Fruit fly (Drosophila melanogaster) whole organism, wandering third instar larva: Measurements from ENCODE around the gene CAH3.

Experiments
- Abd-B ChIP-seq: fragments of >200 bp; optimal IDR thresholded peaks from 2 replicates; lab custom pipeline; 2017; ENCODE audit warnings: missing biosample characterization, missing genetic modification characterization
- CG32264 ChIP-seq: fragments of 200-800 bp; sonication (Bioruptor generic); optimal IDR thresholded peaks from 2 replicates; lab custom pipeline; 2016; ENCODE audit warnings: missing biosample characterization, missing genetic modification characterization
- CG9705 ChIP-seq: fragments of 200-800 bp; sonication (Bioruptor generic); optimal IDR thresholded peaks from 2 replicates; lab custom pipeline; 2018; ENCODE audit warnings: missing biosample characterization, mild to moderate bottlenecking, missing genetic modification characterization
- CrebA ChIP-seq: fragments of 200-800 bp; sonication (Bioruptor generic); optimal IDR thresholded peaks from 2 replicates; lab custom pipeline; 2016; ENCODE audit warnings: missing biosample characterization, mild to moderate bottlenecking, missing genetic modification characterization, borderline replicate concordance
- Dfd ChIP-seq: fragments of >200 bp; optimal IDR thresholded peaks from 2 replicates; lab custom pipeline; 2017; ENCODE audit warnings: missing biosample characterization, missing genetic modification characterization
- Dif ChIP-seq: fragments of 200-275, 200-300 bp; sonication (Bioruptor generic); optimal IDR thresholded peaks from 2 replicates; lab custom pipeline; 2018; ENCODE audit warnings: missing biosample characterization, missing genetic modification characterization; ENCODE audit not compliant: partially characterized antibody
- GATAd ChIP-seq: sonication (Bioruptor generic); optimal IDR thresholded peaks from 2 replicates; lab custom pipeline; 2016; ENCODE audit warnings: missing biosample characterization, missing genetic modification characterization
- Hnf4 ChIP-seq: fragments of 200-800 bp; sonication (Bioruptor generic); optimal IDR thresholded peaks from 2 replicates; lab custom pipeline; 2016; ENCODE audit warnings: missing biosample characterization, mild to moderate bottlenecking, missing genetic modification characterization
- Hr78 ChIP-seq: fragments of >200 bp; optimal IDR thresholded peaks from 2 replicates; lab custom pipeline; 2017; ENCODE audit warnings: missing biosample characterization, missing genetic modification characterization
- Jra ChIP-seq: sonication (Bioruptor generic); optimal IDR thresholded peaks from 2 replicates; lab custom pipeline; 2016; ENCODE audit warnings: missing biosample characterization, missing genetic modification characterization
- Mio ChIP-seq: sonication (Bioruptor generic); optimal IDR thresholded peaks from 2 replicates; lab custom pipeline; 2016; ENCODE audit warnings: missing biosample characterization, missing genetic modification characterization
- Myc ChIP-seq: fragments of >200 bp; optimal IDR thresholded peaks from 2 replicates; lab custom pipeline; 2017
- N ChIP-seq: fragments of >200 bp; optimal IDR thresholded peaks from 2 replicates; lab custom pipeline; 2018; ENCODE audit warnings: missing biosample characterization, missing external identifiers, missing genetic modification characterization
- Rel ChIP-seq, 2 experiments: fragments of 200-800 bp; sonication (Bioruptor generic) in 1 of 2; optimal IDR thresholded peaks; 2 replicates in 1 of 2; 3 replicates in 1 of 2; lab custom pipeline; 2016 to 2019; ENCODE audit warnings: mild to moderate bottlenecking in 2 of 2, missing biosample characterization in 2 of 2, missing genetic modification characterization in 2 of 2, moderate library complexity in 1 of 2
- Sp1 ChIP-seq: fragments of 200-800 bp; sonication (Bioruptor generic); optimal IDR thresholded peaks from 3 replicates; lab custom pipeline; 2019; ENCODE audit warnings: missing biosample characterization, mild to moderate bottlenecking, missing genetic modification characterization, moderate library complexity
- Vsx2 ChIP-seq: fragments of 200-300, 225-300 bp; sonication (Bioruptor generic); optimal IDR thresholded peaks from 2 replicates; lab custom pipeline; 2018; ENCODE audit warnings: missing biosample characterization, missing genetic modification characterization; ENCODE audit not compliant: partially characterized antibody
- br ChIP-seq: fragments of 200-800 bp; sonication (Bioruptor generic); optimal IDR thresholded peaks from 2 replicates; lab custom pipeline; 2016; ENCODE audit warnings: missing biosample characterization, missing genetic modification characterization
- brk ChIP-seq: fragments of 200-800 bp; sonication (Bioruptor generic); optimal IDR thresholded peaks from 2 replicates; lab custom pipeline; 2016; ENCODE audit warnings: missing biosample characterization, mild to moderate bottlenecking, missing genetic modification characterization
- dl ChIP-seq, 2 experiments: fragments of 175-275, 200-275 bp in 1 of 2; fragments of 200-275 bp in 1 of 2; sonication (Bioruptor generic); optimal IDR thresholded peaks; lab custom pipeline; 2018; ENCODE audit warnings: mild to moderate bottlenecking in 2 of 2, missing biosample characterization in 2 of 2, missing genetic modification characterization in 2 of 2, moderate library complexity in 2 of 2; ENCODE audit not compliant: partially characterized antibody in 2 of 2, insufficient read depth in 1 of 2
- dmrt93B ChIP-seq: fragments of 200-800 bp; sonication (Bioruptor generic); optimal IDR thresholded peaks from 2 replicates; lab custom pipeline; 2018; ENCODE audit warnings: missing biosample characterization, mild to moderate bottlenecking, missing genetic modification characterization
- dsf ChIP-seq: sonication (Bioruptor generic); optimal IDR thresholded peaks from 2 replicates; lab custom pipeline; 2016; ENCODE audit warnings: missing biosample characterization, missing genetic modification characterization, borderline replicate concordance
- foxo ChIP-seq, 2 experiments: fragments of 200-800 bp; sonication (Bioruptor generic); optimal IDR thresholded peaks; 2 replicates in 1 of 2; 3 replicates in 1 of 2; lab custom pipeline; 2016 to 2017; ENCODE audit warnings: missing biosample characterization in 2 of 2, missing genetic modification characterization in 2 of 2
- jim ChIP-seq: fragments of 175-275, 200-325 bp; sonication (Bioruptor generic); optimal IDR thresholded peaks from 2 replicates; lab custom pipeline; 2016; ENCODE audit warnings: missing biosample characterization, mild to moderate bottlenecking, missing genetic modification characterization
- pan ChIP-seq: fragments of >200 bp; optimal IDR thresholded peaks from 2 replicates; lab custom pipeline; 2017
- psq ChIP-seq: fragments of 200-800 bp; sonication (Bioruptor generic); optimal IDR thresholded peaks from 3 replicates; lab custom pipeline; 2017; ENCODE audit warnings: missing biosample characterization, mild to moderate bottlenecking, missing genetic modification characterization, moderate library complexity
- rgr ChIP-seq: fragments of 200-800 bp; sonication (Bioruptor generic); optimal IDR thresholded peaks from 3 replicates; lab custom pipeline; 2016; ENCODE audit warnings: missing biosample characterization, mild to moderate bottlenecking, missing genetic modification characterization
- sage ChIP-seq: fragments of 200-800 bp; sonication (Bioruptor generic); optimal IDR thresholded peaks from 2 replicates; lab custom pipeline; 2016; ENCODE audit warnings: missing biosample characterization, mild to moderate bottlenecking, missing genetic modification characterization
- usp ChIP-seq: fragments of >200 bp; optimal IDR thresholded peaks from 2 replicates; lab custom pipeline; 2017; ENCODE audit warnings: missing biosample characterization, missing genetic modification characterization
- woc ChIP-seq: sonication (Bioruptor generic); optimal IDR thresholded peaks from 2 replicates; lab custom pipeline; 2016; ENCODE audit warnings: missing biosample characterization, mild to moderate bottlenecking, missing genetic modification characterization

The CAH3 gene

DNA sequence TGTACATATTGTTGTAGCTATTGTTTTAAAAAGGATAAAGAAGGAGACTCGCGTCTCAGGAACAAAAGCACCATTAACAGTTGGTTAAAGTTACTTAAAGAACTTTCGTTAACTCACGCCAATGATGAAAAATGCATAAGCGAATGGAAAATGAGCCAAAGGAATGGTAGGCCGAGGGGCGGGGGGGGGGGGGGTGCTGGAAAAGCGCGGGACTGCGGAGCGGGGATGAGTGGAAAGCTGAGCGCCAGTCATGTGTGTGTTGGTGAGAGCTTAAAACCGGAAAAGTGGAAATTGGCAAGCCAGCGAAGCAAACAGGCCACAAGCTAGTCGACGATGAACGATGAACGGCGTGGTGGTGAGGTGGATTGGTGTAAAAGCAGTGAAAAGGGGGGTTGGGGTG is 23.0 kb upstream of the CAH3 start:
- TF ChIP-seq psq (no peak), Dfd (peak; percentile 86), CG32264 (no peak)
- TF ChIP-seq, all 38 proteins: peak for 1

DNA sequence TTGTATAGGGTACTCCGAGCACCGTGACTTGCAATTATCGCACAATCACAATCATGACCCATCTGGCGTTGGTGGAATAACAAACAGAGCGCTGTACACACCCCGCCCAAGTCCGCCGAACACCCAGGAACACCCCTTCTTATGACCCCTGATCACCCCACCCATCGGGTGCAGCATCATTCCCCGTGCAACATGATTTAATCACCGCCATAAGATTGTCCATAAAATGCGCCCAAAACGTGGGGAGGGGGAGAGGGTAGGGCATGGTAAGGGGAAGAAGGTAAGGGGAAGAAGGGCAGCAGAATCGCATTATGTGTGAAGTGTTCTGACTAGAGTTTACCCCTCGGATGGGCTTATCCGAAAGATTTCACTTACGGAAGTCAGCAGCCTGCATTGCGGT is 20.7 kb upstream of the CAH3 start:
- TF ChIP-seq CG9705 (GFP tag; lab: Kevin White, UChicago) = no peak
- peak; percentile 15 for TF ChIP-seq woc

DNA sequence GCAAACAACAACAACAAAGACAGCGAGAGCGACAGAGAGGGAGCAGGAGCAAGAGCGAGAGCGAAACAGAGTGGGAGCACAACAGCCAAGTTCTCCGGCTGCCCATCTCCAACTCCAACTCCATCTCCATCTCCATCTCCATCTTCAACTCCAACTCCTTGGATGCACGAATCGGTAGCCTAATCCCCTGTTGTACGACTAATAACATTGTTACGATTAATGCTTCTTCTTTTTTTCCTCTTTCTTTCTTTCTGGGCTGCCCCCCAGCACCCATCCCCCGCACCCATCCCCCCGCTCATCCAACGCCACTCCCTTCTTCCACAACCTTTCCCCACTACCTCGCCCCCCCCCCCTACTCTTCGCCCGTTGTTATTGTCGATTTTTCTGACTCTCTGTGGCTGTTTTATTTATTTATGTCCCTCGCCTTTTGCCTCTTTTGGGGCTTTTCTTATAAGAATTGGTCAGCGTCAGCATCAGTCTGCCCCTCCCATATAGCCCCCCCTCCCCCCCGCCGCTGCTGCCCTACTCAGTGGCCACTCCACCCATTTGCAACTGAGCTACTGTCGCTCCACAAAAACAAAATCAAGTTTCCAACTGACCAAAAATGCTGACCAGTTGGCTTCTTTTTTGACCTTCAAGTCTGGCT is 19.8 kb upstream of the CAH3 start:
- TF ChIP-seq jim (peak; percentile 29), psq (peak; percentile 70), GATAd (no peak)

DNA sequence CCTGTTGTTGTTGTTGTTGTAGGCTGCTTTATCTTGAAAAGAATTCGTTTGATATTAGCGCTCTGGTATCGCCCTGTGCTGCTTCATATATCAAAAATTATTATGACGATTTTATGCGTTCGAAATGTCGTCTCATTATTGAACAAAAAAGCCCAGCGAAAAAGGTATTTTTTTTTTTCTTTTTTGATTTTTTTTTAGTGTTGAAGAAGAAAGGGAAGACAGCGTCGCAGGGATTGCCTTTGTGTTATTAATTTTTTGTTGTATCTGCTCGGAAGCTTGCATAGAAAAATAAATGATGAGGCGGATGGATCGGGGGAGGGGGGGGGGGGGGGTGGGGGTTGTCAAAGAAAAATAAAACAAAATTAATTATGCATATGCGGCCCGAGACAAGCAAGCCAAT is 18.8 kb upstream of the CAH3 start:
- TF ChIP-seq dsf (GFP tag; lab: Kevin White, UChicago) = no peak
- TF ChIP-seq woc = no peak
- no peak for TF ChIP-seq Rel (GFP tag; optimal IDR thresholded peaks at IDR 0.05; lab: Kevin White, UChicago)
- no peak for TF ChIP-seq Rel (tag; optimal IDR thresholded peaks at IDR 0.05; lab: Kevin White, UChicago)
- TF ChIP-seq Jra (GFP tag; lab: Kevin White, UChicago) = no peak

DNA sequence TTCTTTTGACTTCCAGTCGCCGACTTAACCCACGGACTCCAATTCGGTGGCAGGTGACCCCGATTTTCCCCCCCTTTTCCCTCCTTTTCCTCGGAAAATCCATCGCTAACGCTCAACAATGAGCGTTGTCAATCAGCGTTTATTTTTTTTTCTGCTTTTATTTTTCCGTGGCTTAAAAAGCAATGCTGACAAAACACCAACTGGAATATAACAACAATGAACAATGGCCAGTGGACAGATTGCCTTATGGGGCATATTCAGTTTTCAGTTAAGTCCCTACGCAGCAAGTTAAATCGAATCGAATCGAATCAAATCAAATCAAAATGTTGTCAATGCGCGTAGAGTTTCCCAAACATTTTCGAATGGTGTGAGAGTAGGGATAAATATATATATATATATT is 17.3 kb upstream of the CAH3 start:
- no peak for TF ChIP-seq Rel (GFP tag; optimal IDR thresholded peaks at IDR 0.05; lab: Kevin White, UChicago)
- no peak for TF ChIP-seq Rel (tag; optimal IDR thresholded peaks at IDR 0.05; lab: Kevin White, UChicago)
- TF ChIP-seq pan (lab: Kevin White, UChicago) = no peak
- no peak for TF ChIP-seq dl (GFP tag; optimal IDR thresholded peaks at IDR 0.05; lab: Kevin White, UChicago; ENCODE audit: insufficient read depth in 1 of 2, partially characterized antibody in 2 of 2)
- TF ChIP-seq Mio (GFP tag; lab: Kevin White, UChicago) = no peak
- no peak for TF ChIP-seq Dif
- TF ChIP-seq Vsx2 = no peak
- TF ChIP-seq usp (GFP tag; lab: Kevin White, UChicago) = no peak
- no peak for TF ChIP-seq rgr
- TF ChIP-seq foxo (GFP tag; optimal IDR thresholded peaks at IDR 0.05; lab: Kevin White, UChicago) = no peak
- no peak for TF ChIP-seq woc
- TF ChIP-seq jim = no peak
- no peak for TF ChIP-seq Dfd

DNA sequence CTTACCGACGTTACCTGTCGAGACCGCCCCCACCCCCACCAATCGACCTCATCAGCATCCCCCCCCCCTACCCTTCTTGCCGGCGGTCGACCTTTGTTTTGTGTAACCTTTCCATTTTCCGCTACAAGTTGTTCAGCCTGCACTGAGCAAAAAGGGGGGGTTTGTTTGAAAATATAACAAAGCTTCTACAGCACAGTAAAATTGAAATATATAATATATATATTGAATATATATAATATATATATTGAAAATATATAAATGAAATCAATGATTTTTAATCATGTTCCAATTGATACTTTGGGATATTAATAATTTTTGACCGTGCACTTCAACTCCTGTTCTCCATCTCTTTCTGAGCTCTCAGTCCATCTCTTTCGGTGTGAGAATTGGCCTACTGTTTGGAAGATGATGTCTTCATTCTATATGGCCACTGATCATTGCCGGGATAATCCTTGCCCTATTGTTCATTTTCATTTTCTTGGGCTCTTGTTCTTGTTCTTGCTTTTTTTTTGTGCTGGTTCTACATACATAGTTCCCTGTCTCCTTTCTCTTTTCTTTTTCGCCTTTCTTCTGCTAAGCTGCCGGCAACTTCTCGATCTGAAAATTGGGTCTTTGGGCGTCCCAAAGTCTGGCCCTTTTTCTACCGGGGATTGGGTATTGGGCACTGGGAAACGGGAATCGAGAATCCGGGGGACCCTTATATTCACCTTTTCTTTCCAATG is 15.3 kb upstream of the CAH3 start:
- no peak for TF ChIP-seq woc
- TF ChIP-seq dl (GFP tag; optimal IDR thresholded peaks at IDR 0.05; lab: Kevin White, UChicago; ENCODE audit: insufficient read depth in 1 of 2, partially characterized antibody in 2 of 2) = no peak
- no peak for TF ChIP-seq br (GFP tag; lab: Kevin White, UChicago)
- no peak for TF ChIP-seq Hnf4 (GFP tag; lab: Kevin White, UChicago)
- no peak for TF ChIP-seq dmrt93B
- TF ChIP-seq brk = no peak
- no peak for TF ChIP-seq Dfd
- no peak for TF ChIP-seq N (GFP tag; lab: Kevin White, UChicago)
- no peak for TF ChIP-seq pan (lab: Kevin White, UChicago)
- TF ChIP-seq foxo (GFP tag; optimal IDR thresholded peaks at IDR 0.05; lab: Kevin White, UChicago) = no peak
- TF ChIP-seq jim = no peak
- no peak for TF ChIP-seq Hr78 (GFP tag; lab: Kevin White, UChicago)

DNA sequence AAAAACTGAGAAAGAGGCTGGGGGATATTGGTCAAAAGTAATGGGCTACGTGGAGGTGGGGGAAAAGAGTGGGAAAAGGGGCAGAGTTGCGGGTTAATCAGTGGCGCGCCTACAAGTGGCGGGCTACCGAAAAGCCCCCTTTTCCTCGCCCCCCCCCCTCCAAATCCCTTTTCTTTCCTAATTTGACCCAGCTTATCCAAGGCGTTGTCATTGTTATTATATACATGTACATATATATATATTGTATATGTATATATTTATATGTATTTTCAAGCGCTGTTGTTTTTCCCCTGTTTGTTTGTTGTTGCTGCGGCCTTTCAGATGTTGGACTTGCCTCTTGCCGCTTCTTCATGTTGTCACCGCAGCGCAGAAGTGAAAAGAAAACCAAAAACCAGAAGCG is 14.0 kb upstream of the CAH3 start:
- TF ChIP-seq Rel (GFP tag; optimal IDR thresholded peaks at IDR 0.05; lab: Kevin White, UChicago) = no peak
- TF ChIP-seq Rel (tag; optimal IDR thresholded peaks at IDR 0.05; lab: Kevin White, UChicago) = no peak
- no peak for TF ChIP-seq jim
- TF ChIP-seq sage (GFP tag; lab: Kevin White, UChicago) = no peak
- no peak for TF ChIP-seq Abd-B (GFP tag; lab: Kevin White, UChicago)
- no peak for TF ChIP-seq CrebA
- TF ChIP-seq Myc (lab: Kevin White, UChicago) = no peak
- no peak for TF ChIP-seq Sp1 (GFP tag; lab: Kevin White, UChicago)
- no peak for TF ChIP-seq dl (GFP tag; optimal IDR thresholded peaks at IDR 0.05; lab: Kevin White, UChicago; ENCODE audit: insufficient read depth in 1 of 2, partially characterized antibody in 2 of 2)
- no peak for TF ChIP-seq Hr78 (GFP tag; lab: Kevin White, UChicago)
